Fruit fly (Drosophila melanogaster) ovary, adult (tissue): ENCODE measurements around the gene CG13690.
A peak's percentile ranks its signal among the peaks of the same experiment; 100 is the strongest.

Experiments
- CG17801 ChIP-seq: fragments of 200-800 bp; optimal IDR thresholded peaks from 2 replicates; lab custom pipeline; 2019; ENCODE audit warnings: missing biosample characterization, mild to moderate bottlenecking, missing genetic modification characterization, moderate library complexity; ENCODE audit not compliant: partially characterized antibody

Gene CG13690

DNA sequence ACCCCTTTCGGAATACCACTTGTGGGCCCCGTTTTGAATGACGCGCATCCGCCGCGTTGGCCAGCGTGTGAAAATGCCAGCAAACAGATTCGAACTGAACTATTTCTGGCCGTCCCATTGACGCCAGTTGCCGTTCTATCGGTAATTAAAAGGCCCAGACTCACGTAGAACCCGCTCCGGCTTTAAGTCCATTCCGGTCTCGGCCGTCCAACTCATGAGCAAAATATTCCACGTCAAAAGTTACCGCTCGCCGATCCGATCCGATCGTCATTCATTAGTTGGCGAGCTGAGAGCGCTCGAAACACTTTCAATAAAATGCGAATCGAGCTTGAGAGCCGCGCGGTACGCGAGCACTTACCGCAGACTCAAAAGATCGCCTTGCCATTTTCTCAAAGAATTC is 15.0 kb upstream of the CG13690 start:
- TF ChIP-seq CG17801: no peak

- peak; percentile 4 for TF ChIP-seq CG17801
Observed at dm6 chr2L:432119-432518, 12.7 kb upstream of the CG13690 start.

DNA sequence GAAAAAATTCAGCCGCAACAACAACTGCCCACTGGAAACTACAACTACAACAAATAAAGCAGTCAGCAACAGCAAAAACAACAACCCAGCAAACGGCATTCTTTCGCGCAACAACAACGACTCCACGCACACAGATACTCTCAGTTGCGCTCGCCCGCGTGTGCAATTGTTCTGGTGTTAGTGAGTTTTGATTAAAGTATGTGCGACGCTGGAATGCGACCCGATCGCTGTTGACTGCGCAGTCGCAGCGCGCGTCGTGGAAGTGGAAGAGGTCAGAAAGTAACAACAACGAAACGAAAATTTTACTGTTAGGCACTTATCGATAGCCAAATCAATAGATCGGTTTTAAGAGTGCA is 12.2 kb upstream of the CG13690 start:
- no peak for TF ChIP-seq CG17801

dm6 chr2L:430820-431628 is 11.6 kb upstream of the CG13690 start, which contains the start of gene ex:
ex (plus strand) TSS chr2L:431227.
- peak; percentile 81 for TF ChIP-seq CG17801

- TF ChIP-seq CG17801: no peak
Observed at dm6 chr2L:429680-430484, 10.4 kb upstream of the CG13690 start.

DNA sequence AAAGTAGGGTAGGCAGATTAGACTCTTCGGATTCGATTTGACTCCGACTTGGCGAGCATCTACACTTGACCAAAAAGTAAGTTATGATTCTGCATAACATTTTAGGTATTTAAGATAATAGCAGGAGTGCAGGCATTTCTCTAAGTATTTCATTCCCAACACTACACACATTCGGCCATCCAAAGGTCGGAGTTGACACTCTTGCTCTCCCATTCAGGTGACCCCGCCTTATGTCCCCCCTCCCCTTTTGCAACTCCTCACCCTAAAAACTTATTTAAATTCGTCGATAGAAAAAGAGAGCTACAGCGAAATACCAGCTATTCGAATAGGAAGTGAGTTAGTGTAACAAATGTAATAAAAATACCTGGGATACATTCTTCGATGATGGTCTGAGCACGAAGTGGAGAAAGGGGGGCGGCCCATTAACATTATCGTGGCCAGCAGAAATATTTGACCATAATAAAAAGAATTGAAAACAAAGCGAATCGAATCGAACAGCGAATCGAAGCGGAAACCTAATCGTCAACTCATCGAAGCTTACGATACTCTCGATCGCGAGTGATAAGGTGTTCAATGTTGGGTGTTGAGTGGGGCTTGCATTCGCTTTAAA is 9.0 kb upstream of the CG13690 start:
- no peak for TF ChIP-seq CG17801

dm6 chr2L:427338-428234 is 8.1 kb upstream of the CG13690 start:
- no peak for TF ChIP-seq CG17801

DNA sequence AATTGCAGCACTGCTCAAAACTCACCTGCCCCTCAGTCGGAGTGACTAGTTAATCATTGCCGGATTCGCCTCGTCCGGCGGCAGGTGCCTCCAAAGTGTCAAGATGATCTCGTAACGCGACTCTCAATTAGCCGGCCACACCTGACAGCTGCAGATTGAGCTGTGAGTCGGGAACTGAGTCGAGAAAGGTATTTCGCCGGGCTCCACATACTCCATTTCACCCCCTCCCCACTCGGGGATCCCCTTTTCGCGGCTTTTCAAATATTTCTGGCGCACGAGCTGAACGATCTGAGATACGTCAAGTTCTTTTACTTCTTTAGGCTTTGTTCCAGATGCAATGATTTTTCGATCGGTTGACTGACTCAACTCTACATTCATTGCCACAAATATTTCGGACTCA is 7.0 kb upstream of the CG13690 start:
- no peak for TF ChIP-seq CG17801

DNA sequence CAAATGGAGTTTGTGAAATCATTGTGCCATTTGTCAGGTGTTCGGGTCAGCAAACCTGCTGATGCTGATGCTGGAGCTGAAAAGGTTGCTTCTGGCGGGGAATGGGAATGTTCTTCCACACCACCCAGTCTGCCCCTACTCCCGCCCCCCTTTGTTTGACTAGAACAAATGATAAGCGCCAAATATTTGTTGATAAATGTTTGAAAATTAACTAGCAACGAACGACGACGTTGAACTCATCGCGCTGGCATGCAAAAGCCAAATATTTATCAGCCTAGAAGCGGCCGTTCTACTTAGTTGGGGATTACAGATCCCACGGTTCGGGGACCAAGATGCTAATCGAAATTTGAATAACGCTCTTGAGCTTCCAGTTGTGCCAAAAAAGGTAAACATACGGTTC is 6.0 kb upstream of the CG13690 start:
- no peak for TF ChIP-seq CG17801

DNA sequence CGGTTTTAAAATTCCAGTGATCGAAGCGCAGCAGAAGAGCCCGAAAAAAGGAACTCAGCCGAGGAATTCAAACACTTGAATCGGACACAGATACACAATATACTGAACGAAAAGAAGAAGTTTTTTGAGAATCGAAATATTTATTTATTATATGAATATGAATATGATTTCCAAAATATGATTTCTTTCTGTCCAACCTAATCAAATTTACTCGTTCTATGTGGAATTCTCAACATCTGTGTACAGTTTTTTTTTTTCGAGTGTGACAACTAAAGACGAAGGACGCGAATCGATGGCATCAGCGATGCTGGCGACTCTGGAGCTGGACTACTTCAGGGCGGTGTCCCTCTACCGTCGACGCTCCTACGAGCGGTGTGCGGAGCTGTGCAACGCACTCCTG is 3.7 kb upstream of the CG13690 start:
- TF ChIP-seq CG17801: no peak

DNA sequence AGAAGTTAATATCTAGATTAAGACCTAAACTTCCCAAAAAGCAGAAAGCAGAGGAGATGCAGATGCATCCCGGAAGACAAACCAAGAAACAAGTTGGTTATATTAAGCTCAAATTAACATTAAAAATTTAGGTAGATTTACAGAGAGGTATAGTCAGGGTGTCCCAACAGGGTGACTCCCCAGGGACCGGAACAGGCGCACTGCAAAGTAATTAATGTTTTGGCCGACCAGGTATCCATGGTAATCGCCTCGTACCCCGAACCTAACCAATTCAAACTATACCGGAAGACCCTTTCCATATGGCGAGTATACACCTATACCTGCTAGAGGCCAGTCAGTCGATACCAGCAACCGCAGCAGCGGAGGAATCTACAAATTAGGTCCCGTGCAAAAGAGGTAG is 3.1 kb upstream of the CG13690 start, which contains the start of gene BBS8:
TSS of gene BBS8 (plus strand) at position 301 of the 400 bp plus-strand sequence.
- no peak for TF ChIP-seq CG17801

DNA sequence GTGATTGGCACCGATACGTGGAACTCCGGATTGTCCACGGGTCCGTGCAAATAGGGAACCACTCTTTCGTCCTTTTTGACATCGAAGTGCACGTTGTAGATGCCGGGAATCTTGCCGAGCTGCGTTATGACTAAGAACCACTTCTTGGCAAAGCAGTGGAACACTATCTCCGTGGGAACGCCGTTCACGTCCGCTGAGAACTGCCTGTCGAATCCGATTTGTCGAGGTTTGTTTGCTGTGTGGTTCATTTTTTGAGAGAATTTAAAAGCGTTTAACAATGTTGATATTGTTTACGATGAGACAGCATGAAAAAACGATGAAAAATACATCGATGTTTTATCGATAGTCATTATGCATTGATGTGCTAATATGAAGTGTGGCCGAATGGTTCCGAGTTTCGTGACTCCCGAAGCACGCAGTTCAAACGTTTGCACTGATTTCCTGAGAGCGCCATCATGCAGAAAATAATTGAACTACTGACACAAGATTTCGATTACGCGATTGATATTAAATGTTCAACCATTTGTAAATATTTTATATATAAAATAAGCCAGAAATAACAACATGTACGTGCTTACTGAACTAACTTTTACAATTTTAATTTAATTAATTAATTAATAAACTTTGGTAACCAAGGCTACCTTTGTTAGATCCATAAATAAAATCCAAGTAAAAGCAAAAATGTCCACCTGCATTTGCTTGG is 1.8 kb upstream of the CG13690 start, which contains the start of the genes CG11885 and CG13692:
TSS of gene CG11885 (minus strand) at position 332 of the 703 bp plus-strand sequence.
TSS of gene CG13692 (plus strand) at position 653 of the 703 bp plus-strand sequence.
- TF ChIP-seq CG17801: peak; percentile 51

DNA sequence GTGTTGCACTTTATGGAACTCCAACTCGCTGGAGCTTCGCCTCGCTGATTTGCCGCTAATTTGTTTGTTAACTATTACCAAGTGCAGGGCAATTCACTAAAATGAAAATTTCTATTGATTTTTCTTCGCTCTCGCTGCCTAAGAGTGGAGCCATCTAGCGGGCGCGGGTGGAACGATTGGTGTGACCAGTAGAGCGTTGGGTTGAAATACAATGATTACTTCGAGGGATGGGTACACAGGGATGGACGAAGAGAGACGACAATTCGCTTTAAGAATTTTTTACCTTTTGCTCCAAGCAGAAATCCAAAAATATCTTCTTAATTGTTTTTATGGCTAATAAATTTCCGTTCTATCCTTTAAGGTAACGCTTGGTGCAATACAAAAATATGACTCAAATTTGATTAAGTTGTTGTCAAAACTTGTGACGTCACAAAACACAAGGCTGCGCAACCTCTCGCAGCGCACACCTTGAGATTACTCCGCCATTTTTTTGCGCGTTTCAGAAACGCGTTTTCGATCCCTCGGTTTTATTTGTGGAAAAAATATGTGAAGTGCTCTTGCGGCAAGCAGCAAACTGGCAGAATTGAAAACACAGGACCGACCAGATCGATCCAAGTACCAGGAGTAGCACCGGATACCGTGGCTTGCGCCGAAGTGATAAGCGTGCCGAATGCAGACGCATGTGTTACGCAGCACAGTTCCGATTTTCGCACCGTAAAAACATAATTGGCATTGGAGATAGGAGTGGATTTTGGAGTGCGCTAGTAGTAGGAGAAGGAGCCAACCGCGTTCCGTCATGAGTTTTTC is 4.7 kb downstream of the CG13690 start, which contains the start of the genes AP-2alpha and ebi:
TSS of gene AP-2alpha (minus strand) at position 185 of the 807 bp plus-strand sequence.
TSS of gene ebi (plus strand) at position 475 of the 807 bp plus-strand sequence.
- TF ChIP-seq CG17801: peak; percentile 73

- no peak for TF ChIP-seq CG17801
Observed at dm6 chr2L:413894-414293, 5.6 kb downstream of the CG13690 start.
